Worm (Caenorhabditis elegans) whole organism, early embryonic: ENCODE data around the gene Y32G9A.3.

Experiments used
- B0310.2 ChIP-seq: sonication (generic microtip); optimal IDR thresholded peaks from 2 replicates; lab custom pipeline; 2016; ENCODE audit warnings: mild to moderate bottlenecking, missing genetic modification characterization, missing compliant biosample characterization
- F13C5.2 ChIP-seq: sonication (generic microtip); optimal IDR thresholded peaks from 2 replicates; lab custom pipeline; 2017; ENCODE audit warnings: mild to moderate bottlenecking, missing genetic modification characterization, inconsistent platforms, missing compliant biosample characterization
- aly-1 ChIP-seq: sonication (generic microtip); optimal IDR thresholded peaks from 2 replicates; lab custom pipeline; 2016; ENCODE audit warnings: missing genetic modification characterization, missing compliant biosample characterization
- ama-1 ChIP-seq: fragments of 150-350 bp; optimal IDR thresholded peaks from 2 replicates; lab custom pipeline; 2014
- ceh-13 ChIP-seq: fragments of 200-800 bp; sonication (Bioruptor generic); optimal IDR thresholded peaks from 2 replicates; lab custom pipeline; 2018; ENCODE audit warnings: mild to moderate bottlenecking, missing genetic modification characterization, missing compliant biosample characterization
- ceh-36 ChIP-seq: sonication (generic microtip); optimal IDR thresholded peaks from 2 replicates; lab custom pipeline; 2016; ENCODE audit warnings: missing genetic modification characterization, inconsistent platforms, missing compliant biosample characterization
- ets-7 ChIP-seq: sonication (generic microtip); optimal IDR thresholded peaks from 2 replicates; lab custom pipeline; 2016; ENCODE audit warnings: missing genotype, missing genetic modification characterization, missing compliant biosample characterization
- flt-1 ChIP-seq: fragments of 200-800 bp; sonication (Bioruptor generic); IDR thresholded peaks from 2 replicates; pipeline ENCODE4 v1.3.6; 2022; ENCODE audit warnings: missing genetic modification characterization, missing compliant biosample characterization
- hmbx-1 ChIP-seq: sonication (generic microtip); optimal IDR thresholded peaks from 2 replicates; lab custom pipeline; 2016; ENCODE audit warnings: mild to moderate bottlenecking, missing genetic modification characterization, missing compliant biosample characterization
- hmg-4 ChIP-seq: fragments of 200-800 bp; sonication (Bioruptor generic); optimal IDR thresholded peaks from 2 replicates; lab custom pipeline; 2018; ENCODE audit warnings: mild to moderate bottlenecking, missing genetic modification characterization, missing compliant biosample characterization
- hnd-1 ChIP-seq: sonication (generic microtip); optimal IDR thresholded peaks from 2 replicates; lab custom pipeline; 2016; ENCODE audit warnings: missing genetic modification characterization, missing compliant biosample characterization
- pes-1 ChIP-seq: fragments of 200-800 bp; sonication (Bioruptor generic); IDR thresholded peaks from 2 replicates; pipeline ENCODE4 v1.3.6; 2022; ENCODE audit warnings: missing genetic modification reagents, missing genetic modification characterization, missing compliant biosample characterization
- scrt-1 ChIP-seq: fragments of 200-800 bp; sonication (Bioruptor generic); IDR thresholded peaks from 2 replicates; pipeline ENCODE4 v1.3.6; 2022; ENCODE audit warnings: missing genetic modification characterization, missing compliant biosample characterization
- sea-1 ChIP-seq: fragments of 200-800 bp; sonication (Bioruptor generic); conservative IDR thresholded peaks from 2 replicates; pipeline ENCODE4 v1.3.6; 2022; ENCODE audit warnings: missing genetic modification characterization, missing compliant biosample characterization
- tbx-11 ChIP-seq: fragments of 200-800 bp; sonication (Bioruptor generic); IDR thresholded peaks from 2 replicates; pipeline ENCODE4 v1.3.6; 2022; ENCODE audit warnings: missing genetic modification characterization, missing compliant biosample characterization
- tbx-37 ChIP-seq: fragments of 200-800 bp; sonication (Bioruptor generic); conservative IDR thresholded peaks from 2 replicates; pipeline ENCODE4 v1.3.6; 2022; ENCODE audit warnings: missing genetic modification reagents, missing genetic modification characterization, missing compliant biosample characterization
- tra-4 ChIP-seq: sonication (generic microtip); optimal IDR thresholded peaks from 2 replicates; lab custom pipeline; 2017; ENCODE audit warnings: missing genetic modification characterization, missing compliant biosample characterization

Y32G9A.3 gene

DNA sequence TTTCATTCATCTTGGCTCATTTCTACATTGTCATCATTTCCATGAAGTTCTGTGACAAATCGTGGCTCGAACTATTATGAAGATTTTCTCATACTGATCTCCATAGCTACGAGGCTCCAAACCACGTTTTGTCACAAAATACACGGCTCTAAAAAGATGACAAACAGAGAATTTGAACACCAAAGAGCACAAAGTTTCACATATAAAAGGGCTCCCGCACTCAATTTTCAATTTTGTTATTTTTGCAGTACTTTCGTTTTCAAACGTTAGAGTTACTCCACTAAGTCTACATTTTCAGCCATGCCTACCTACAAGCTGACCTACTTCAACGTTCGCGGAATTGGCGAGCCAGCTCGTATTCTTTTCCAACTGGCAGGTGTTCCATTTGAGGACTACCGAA lies 10.1 kb downstream of the Y32G9A.3 start, which contains the start of gene gst-37:
gst-37 (plus strand) TSS at position 301 of the 400 bp plus-strand sequence.
- no peak for TF ChIP-seq tbx-37
- no peak for TF ChIP-seq ama-1 (lab: Kevin White, UChicago)
- TF ChIP-seq flt-1 (GFP tag; lab: Robert Waterston, UW): no peak

- TF ChIP-seq scrt-1 (GFP tag; lab: Robert Waterston, UW): no peak
- TF ChIP-seq tra-4: no peak
- no peak for TF ChIP-seq F13C5.2 (tag; lab: Kevin White, UChicago)
- no peak for TF ChIP-seq tbx-37
- TF ChIP-seq ama-1 (lab: Kevin White, UChicago): no peak
These were observed 14.3 kb downstream of the Y32G9A.3 start, which contains the start of gene T06A1.1 for ce11 chrV:1925487-1925886. Gene T06A1.1 (minus strand): TSS chrV:1925587.

ce11 chrV:1927015-1927414 lies 15.8 kb downstream of the Y32G9A.3 start, which contains the start of gene T06A1.5:
Gene T06A1.5 (plus strand): TSS chrV:1927223.
- no peak for TF ChIP-seq hmbx-1
- no peak for TF ChIP-seq flt-1 (GFP tag; lab: Robert Waterston, UW)
- no peak for TF ChIP-seq ets-7 (tag; lab: Kevin White, UChicago)
- no peak for TF ChIP-seq tra-4
- no peak for TF ChIP-seq hnd-1 (tag; lab: Kevin White, UChicago)
- TF ChIP-seq tbx-11 (GFP tag; lab: Robert Waterston, UW): no peak
- TF ChIP-seq B0310.2 (tag; lab: Kevin White, UChicago): no peak
- no peak for TF ChIP-seq ama-1 (lab: Kevin White, UChicago)
- TF ChIP-seq sea-1 (GFP tag; lab: Robert Waterston, UW): no peak
- TF ChIP-seq pes-1 (GFP tag; lab: Robert Waterston, UW): no peak
- no peak for TF ChIP-seq ceh-13 (GFP tag; lab: Kevin White, UChicago)
- TF ChIP-seq ceh-36 (tag; lab: Kevin White, UChicago): no peak
- no peak for TF ChIP-seq scrt-1 (GFP tag; lab: Robert Waterston, UW)
- TF ChIP-seq tbx-37: no peak
- no peak for TF ChIP-seq F13C5.2 (tag; lab: Kevin White, UChicago)
- no peak for TF ChIP-seq aly-1 (tag; lab: Kevin White, UChicago)
- no peak for TF ChIP-seq hmg-4

ce11 chrV:1928473-1928872 lies 17.3 kb downstream of the Y32G9A.3 start:
- TF ChIP-seq ama-1 (lab: Kevin White, UChicago) (no peak), tra-4 (no peak), sea-1 (GFP tag; lab: Robert Waterston, UW) (no peak), tbx-37 (no peak), scrt-1 (GFP tag; lab: Robert Waterston, UW) (no peak), tbx-11 (GFP tag; lab: Robert Waterston, UW) (no peak), hmbx-1 (no peak), hmg-4 (no peak), pes-1 (GFP tag; lab: Robert Waterston, UW) (no peak), ets-7 (tag; lab: Kevin White, UChicago) (no peak), B0310.2 (tag; lab: Kevin White, UChicago) (no peak), flt-1 (GFP tag; lab: Robert Waterston, UW) (no peak), F13C5.2 (tag; lab: Kevin White, UChicago) (no peak), ceh-13 (GFP tag; lab: Kevin White, UChicago) (no peak), ceh-36 (tag; lab: Kevin White, UChicago) (no peak), aly-1 (tag; lab: Kevin White, UChicago) (no peak), hnd-1 (tag; lab: Kevin White, UChicago) (no peak)

ce11 chrV:1935494-1935893 lies 24.3 kb downstream of the Y32G9A.3 start:
- no peak for TF ChIP-seq tra-4
- no peak for TF ChIP-seq hmg-4
- no peak for TF ChIP-seq ceh-13 (GFP tag; lab: Kevin White, UChicago)
- no peak for TF ChIP-seq flt-1 (GFP tag; lab: Robert Waterston, UW)
- TF ChIP-seq pes-1 (GFP tag; lab: Robert Waterston, UW): no peak
- TF ChIP-seq ets-7 (tag; lab: Kevin White, UChicago): no peak
- TF ChIP-seq hnd-1 (tag; lab: Kevin White, UChicago): no peak
- no peak for TF ChIP-seq B0310.2 (tag; lab: Kevin White, UChicago)
- TF ChIP-seq ceh-36 (tag; lab: Kevin White, UChicago): no peak
- TF ChIP-seq tbx-11 (GFP tag; lab: Robert Waterston, UW): no peak
- no peak for TF ChIP-seq scrt-1 (GFP tag; lab: Robert Waterston, UW)

ce11 chrV:1937963-1938362 lies 26.8 kb downstream of the Y32G9A.3 start, which contains the start of gene glb-25:
Gene glb-25 (plus strand): TSS chrV:1938263.
- TF ChIP-seq hmbx-1: no peak
- no peak for TF ChIP-seq pes-1 (GFP tag; lab: Robert Waterston, UW)
- TF ChIP-seq ama-1 (lab: Kevin White, UChicago): no peak

- TF ChIP-seq B0310.2 (tag; lab: Kevin White, UChicago): no peak
- no peak for TF ChIP-seq sea-1 (GFP tag; lab: Robert Waterston, UW)
- no peak for TF ChIP-seq ceh-13 (GFP tag; lab: Kevin White, UChicago)
- no peak for TF ChIP-seq hmg-4
- no peak for TF ChIP-seq aly-1 (tag; lab: Kevin White, UChicago)
- TF ChIP-seq tra-4: no peak
- TF ChIP-seq hnd-1 (tag; lab: Kevin White, UChicago): no peak
- TF ChIP-seq flt-1 (GFP tag; lab: Robert Waterston, UW): no peak
- TF ChIP-seq tbx-37: no peak
- TF ChIP-seq ceh-36 (tag; lab: Kevin White, UChicago): no peak
- no peak for TF ChIP-seq ets-7 (tag; lab: Kevin White, UChicago)
- no peak for TF ChIP-seq hmbx-1
- TF ChIP-seq tbx-11 (GFP tag; lab: Robert Waterston, UW): no peak
- no peak for TF ChIP-seq ama-1 (lab: Kevin White, UChicago)
- TF ChIP-seq pes-1 (GFP tag; lab: Robert Waterston, UW): no peak
- TF ChIP-seq scrt-1 (GFP tag; lab: Robert Waterston, UW): no peak
These were observed 29.4 kb downstream of the Y32G9A.3 start for ce11 chrV:1940472-1941221.
